Worm (Caenorhabditis elegans): Measurements from ENCODE around the gene srz-101.

- TF ChIP-seq ztf-11 (tag; optimal IDR thresholded peaks at IDR 0.05) (no peak), nhr-12 (tag; optimal IDR thresholded peaks at IDR 0.05) (no peak), unc-39 (tag; optimal IDR thresholded peaks at IDR 0.05) (no peak), nhr-76 (tag; optimal IDR thresholded peaks at IDR 0.05) (no peak), pha-4 (tag; optimal IDR thresholded peaks at IDR 0.05) (no peak), snpc-4 (tag; optimal IDR thresholded peaks at IDR 0.05) (no peak), blmp-1 (tag; optimal IDR thresholded peaks at IDR 0.05) (no peak), nhr-237 (tag; optimal IDR thresholded peaks at IDR 0.05) (no peak), elt-3 (tag; optimal IDR thresholded peaks at IDR 0.05) (no peak)
Observed at ce11 chrV:16739100-16739499, 44.5 kb downstream of the srz-101 start, which contains the start of the genes clec-29 and clec-39.
